Fruit fly (Drosophila melanogaster): ENCODE data around the gene CG15390.

dm6 chr2L:2385692-2386091 is 11.2 kb downstream of the CG15390 start, which contains the start of gene CG3557:
- TF ChIP-seq CG8478 (optimal IDR thresholded peaks at IDR 0.05), result no peak
- no peak for TF ChIP-seq CTCF (optimal IDR thresholded peaks at IDR 0.05)
